Fruit fly (Drosophila melanogaster): ENCODE results near the gene CG5498.

The CG5498 gene

DNA sequence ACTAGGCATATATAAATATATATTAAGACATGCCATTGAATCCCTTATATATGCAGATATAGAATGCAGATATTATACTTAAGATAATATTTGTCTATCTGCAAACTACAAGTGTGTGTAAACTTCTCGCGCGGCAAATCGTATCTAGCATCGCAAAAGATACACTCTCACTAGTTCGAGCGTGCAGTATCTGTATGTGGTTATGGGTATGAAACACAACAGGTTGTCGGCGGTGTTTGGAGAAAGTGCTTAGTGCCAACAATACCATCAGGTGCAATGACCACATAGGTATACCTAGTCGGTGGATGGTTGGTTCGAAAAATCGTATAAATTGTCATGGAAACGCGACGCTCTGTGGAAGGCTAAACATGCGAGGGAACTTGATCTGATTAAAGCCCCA is 20.6 kb upstream of the CG5498 start:
- TF ChIP-seq insv (optimal IDR thresholded peaks at IDR 0.05) (no peak), Sin3A (optimal IDR thresholded peaks at IDR 0.05) (no peak), psq (optimal IDR thresholded peaks at IDR 0.05) (no peak), h (optimal IDR thresholded peaks at IDR 0.05) (no peak), Myc (optimal IDR thresholded peaks at IDR 0.05) (no peak), ttk (optimal IDR thresholded peaks at IDR 0.05) (no peak)

DNA sequence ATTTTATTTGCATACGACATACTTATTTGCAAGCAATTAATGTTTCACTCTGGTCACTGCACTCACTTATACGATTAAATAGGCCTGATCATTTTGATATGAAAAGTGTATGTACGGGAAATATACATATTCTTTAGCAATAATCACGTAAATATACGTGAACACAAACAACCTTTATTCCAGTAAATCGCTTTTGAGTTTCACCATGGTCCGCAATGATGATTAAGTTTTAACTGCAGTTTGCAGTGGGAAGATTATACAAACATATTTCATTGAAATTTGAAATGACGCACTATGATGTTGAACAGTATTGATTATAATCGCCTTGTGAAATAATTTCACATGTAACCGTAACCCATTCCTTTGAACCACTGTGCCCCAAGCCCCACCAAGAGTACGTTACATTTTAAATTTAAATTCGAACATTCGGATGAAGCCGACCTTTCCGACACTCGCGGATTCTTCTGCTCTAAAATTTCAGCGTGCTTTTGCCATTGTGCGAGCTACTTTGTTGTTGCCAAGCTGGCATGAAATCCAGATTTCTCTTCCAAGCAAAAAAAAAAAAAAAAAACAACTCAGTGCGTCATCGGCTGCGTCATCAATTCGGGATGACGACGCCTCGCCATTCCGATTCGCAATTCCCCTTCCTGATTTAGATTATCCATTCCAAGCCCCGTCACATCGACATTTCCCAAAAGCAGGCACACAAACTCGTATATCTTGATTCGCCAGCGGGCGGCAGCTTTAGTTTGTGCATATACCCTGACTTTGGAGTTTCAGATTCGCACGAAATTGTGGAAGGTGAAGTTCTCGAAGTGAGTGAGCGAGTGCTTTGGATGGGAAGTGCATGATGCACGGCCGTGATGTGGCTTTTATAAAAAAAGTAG is 19.8 kb upstream of the CG5498 start:
- TF ChIP-seq psq (optimal IDR thresholded peaks at IDR 0.05) (peak; percentile 45), insv (optimal IDR thresholded peaks at IDR 0.05) (no peak), h (optimal IDR thresholded peaks at IDR 0.05) (no peak)

DNA sequence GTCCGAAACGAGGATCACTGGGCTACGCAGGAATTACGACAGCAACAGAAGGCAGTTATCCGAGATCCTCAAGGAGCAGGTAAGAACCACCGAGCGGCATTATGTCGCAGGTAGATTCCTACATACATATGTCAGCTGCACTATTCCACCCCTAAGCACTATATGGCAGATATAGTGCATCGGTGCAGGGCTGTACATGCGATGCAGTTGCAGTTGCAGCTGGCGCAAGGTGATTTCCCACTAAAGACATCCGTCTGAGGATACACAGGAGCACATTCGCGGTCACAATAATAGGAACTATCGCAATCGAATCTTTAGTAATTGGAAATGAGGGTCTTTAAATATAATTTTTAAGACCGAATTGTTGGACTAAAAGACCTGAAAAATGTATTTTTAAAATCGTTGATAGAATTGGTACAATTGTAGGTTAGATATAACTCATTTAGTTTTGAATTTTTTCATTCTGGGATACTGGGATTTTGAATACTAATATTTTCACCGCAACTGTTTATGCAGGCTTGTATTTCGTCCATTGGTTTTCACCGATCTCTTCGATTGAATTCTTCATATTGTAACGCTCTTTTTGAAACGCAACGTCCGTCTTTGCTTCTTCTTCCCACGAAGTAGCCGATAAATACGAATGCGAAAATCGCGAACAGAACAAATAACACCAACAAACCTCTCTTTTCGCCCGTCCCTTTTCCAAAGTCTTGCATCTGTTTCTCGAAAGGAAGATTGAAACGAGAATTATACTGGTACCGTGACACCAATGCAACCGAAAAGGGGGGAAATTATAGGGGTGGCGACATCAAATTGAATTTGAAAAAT is 19.0 kb upstream of the CG5498 start:
- TF ChIP-seq ttk (optimal IDR thresholded peaks at IDR 0.05) (no peak), psq (optimal IDR thresholded peaks at IDR 0.05) (peak; percentile 83), Myc (optimal IDR thresholded peaks at IDR 0.05) (no peak), h (optimal IDR thresholded peaks at IDR 0.05) (no peak), insv (optimal IDR thresholded peaks at IDR 0.05) (no peak), Sin3A (optimal IDR thresholded peaks at IDR 0.05) (no peak)

DNA sequence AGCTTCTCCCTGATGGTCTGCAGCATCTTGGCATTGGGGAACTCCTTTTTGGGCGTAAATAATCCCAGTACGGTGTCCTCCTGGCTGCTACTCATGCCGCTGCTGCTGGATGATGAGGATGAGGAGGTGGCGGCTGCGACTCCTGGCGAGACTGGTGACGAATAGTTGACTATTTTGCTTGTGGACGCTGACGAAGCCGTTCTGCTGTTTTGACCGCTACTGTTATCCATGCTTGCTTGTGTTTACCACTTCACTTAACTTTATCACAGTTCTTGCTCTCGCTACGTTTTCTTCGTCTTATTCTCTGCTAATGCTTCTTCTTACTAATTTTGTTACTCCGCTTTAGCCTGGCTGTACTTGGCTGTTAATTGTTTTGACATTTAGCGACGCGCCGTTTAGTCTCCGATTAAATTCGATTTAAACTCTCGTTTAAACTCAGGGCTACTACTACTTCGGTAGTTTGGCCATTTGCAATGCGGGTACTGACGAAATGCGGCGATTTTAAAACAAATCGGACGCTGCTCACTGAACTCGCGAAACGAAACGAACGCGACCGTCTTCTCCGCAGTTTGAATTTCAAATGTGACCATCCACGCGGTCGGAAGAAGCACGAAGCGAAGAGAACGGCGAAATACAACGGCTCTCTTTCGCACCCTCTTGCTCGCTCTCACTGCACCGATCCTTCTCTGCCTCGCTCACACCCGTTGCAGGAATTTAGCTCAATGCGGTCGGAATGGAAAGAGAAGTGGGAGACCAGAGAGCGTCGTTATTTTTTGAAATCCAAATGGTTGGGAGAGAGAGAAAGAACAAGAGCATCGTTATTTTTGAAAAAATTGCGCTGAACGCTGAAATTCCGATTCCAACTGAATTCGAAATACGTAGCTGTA is 17.4 kb upstream of the CG5498 start, which contains the start of gene trbl:
trbl (minus strand) TSS at position 584 of the 887 bp plus-strand sequence.
- TF ChIP-seq Myc (optimal IDR thresholded peaks at IDR 0.05) (no peak), ttk (optimal IDR thresholded peaks at IDR 0.05) (no peak), psq (optimal IDR thresholded peaks at IDR 0.05) (peak; percentile 89), insv (optimal IDR thresholded peaks at IDR 0.05) (peak; percentile 92), Sin3A (optimal IDR thresholded peaks at IDR 0.05) (no peak)

DNA sequence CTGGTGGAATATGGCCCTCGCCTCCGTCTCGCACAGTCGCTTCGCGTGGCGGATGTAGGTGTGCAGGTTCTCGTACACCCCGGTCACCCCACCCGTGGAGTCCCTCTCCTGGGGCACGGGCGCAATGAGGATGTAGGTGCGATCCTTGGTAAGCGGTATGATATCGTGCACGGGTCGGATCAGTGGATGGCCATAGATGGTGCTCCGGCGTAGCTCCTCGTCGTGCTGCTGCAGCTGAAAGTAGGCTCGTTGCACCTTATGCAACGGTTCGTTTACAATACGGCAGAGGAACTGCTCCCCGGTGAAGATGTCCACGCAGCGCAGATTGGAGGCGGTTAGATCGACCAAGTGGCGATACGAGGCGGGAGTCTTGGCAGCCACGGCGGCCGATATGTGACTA is 16.6 kb upstream of the CG5498 start:
- TF ChIP-seq insv (optimal IDR thresholded peaks at IDR 0.05) (no peak), h (optimal IDR thresholded peaks at IDR 0.05) (no peak), ttk (optimal IDR thresholded peaks at IDR 0.05) (peak; percentile 98)

DNA sequence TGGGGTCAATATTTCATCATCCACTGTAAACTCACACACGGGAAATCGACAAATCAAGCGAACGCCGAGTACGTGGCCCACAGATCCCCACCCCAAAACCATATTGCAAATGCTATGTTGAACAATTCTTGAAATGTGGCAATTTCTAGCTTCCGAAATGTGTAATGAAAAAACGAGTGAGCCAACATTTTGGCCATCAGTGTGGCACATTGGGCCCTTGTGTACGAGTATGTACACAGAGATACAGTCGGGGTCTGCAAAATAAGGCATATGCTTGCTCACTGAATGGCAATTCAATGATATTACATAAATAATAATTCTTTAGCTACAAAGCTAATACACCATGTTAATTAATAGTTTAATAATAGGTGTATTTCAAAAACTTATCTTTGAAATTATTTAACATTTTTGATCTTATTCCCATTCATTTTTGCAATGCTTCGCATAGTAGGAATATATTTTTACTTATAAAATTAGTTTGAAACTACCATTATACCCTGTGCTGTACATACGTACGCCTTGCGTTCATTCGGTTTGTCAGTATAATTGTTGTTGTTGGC is 15.7 kb upstream of the CG5498 start:
- TF ChIP-seq insv (optimal IDR thresholded peaks at IDR 0.05) (no peak), Sin3A (optimal IDR thresholded peaks at IDR 0.05) (no peak), psq (optimal IDR thresholded peaks at IDR 0.05) (no peak), ttk (optimal IDR thresholded peaks at IDR 0.05) (no peak), h (optimal IDR thresholded peaks at IDR 0.05) (no peak), Myc (optimal IDR thresholded peaks at IDR 0.05) (no peak)

DNA sequence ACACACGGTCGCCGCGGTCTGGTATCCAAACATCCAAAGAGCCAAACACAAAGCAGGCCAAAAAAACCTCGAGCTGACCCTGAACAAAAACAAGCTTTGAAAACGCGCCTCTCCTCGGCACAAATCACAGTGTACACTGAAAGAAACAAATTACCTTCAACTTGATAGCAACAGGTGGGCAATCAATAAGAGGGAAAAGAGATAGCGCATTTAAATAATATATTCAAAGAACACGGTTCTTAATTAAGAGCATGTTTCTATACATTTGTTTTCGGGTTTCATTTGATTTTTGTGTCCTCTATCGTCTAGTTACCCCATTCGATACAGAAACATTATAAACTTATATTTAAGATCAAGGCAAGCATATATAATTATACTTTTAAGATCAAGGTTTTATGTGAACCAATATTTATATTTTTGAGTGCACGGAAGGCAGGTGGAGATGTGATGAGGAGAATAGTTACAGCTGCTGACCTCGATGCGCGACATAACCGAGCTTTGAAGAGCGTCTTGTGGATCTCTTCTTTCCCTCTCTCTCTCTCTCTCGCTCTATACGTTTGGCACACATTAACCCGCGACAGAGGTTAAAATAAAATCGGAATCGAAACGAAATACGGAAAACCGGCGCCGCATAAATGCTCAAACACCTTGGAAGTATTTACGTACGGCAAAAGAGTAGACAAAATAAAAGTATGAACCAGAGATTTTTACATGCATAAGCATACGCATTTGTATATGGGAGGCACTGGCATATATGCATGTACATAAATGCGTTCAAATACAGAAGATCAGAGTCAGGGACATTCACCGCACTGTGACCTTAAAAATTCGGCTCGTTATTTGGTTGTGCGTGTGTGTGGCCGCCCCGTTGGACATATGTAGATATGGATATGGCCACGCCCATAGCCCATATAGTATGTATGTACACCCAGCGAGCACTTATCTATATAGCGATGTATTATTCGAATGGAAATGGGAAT is 14.6 kb upstream of the CG5498 start:
- no peak for TF ChIP-seq Sin3A (optimal IDR thresholded peaks at IDR 0.05)
- TF ChIP-seq Myc (optimal IDR thresholded peaks at IDR 0.05): no peak
- no peak for TF ChIP-seq h (optimal IDR thresholded peaks at IDR 0.05)
- TF ChIP-seq ttk (optimal IDR thresholded peaks at IDR 0.05): no peak
- no peak for TF ChIP-seq insv (optimal IDR thresholded peaks at IDR 0.05)
- TF ChIP-seq psq (optimal IDR thresholded peaks at IDR 0.05): no peak

DNA sequence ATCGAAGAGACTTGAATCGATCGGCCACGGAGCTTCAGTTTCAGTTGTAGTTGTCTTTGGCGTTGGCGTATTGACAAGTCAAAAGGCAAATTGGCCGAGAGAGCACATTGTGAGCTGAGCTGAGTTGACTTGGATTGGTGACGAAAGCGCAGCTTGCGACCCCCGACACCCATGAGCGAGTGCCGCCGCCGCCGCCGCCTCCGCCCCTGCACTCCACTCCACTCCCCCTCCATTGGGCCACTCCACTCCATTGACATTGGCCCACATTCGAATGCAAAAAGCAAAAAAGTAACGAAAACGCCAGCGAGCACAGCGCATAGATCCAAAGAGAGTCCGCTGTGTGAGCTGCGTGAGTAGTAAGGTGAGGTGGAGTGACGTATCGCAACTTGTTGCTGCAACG is 13.9 kb upstream of the CG5498 start:
- TF ChIP-seq psq (optimal IDR thresholded peaks at IDR 0.05) (no peak), insv (optimal IDR thresholded peaks at IDR 0.05) (no peak), h (optimal IDR thresholded peaks at IDR 0.05) (no peak), ttk (optimal IDR thresholded peaks at IDR 0.05) (no peak), Sin3A (optimal IDR thresholded peaks at IDR 0.05) (no peak), Myc (optimal IDR thresholded peaks at IDR 0.05) (no peak)

DNA sequence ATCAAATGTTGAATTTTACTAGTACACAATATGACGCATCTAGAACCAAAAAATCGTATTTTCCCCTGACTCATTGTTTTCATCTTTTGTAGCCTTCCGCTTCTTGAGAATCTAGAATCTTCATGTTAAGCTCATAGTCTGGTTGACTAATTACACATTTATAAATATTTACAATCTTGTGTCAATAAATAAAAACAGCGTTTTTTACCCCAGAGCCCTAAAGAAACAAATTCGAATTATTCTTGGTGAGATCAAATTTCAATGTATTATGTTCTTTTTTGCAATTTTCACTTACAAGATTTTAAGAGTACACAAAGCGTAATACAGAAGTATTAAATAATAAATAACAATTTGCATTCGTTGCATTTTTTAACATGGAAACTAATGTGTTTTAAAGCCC is 12.1 kb upstream of the CG5498 start:
- no peak for TF ChIP-seq psq (optimal IDR thresholded peaks at IDR 0.05)
- no peak for TF ChIP-seq insv (optimal IDR thresholded peaks at IDR 0.05)
- TF ChIP-seq h (optimal IDR thresholded peaks at IDR 0.05): no peak
- no peak for TF ChIP-seq Myc (optimal IDR thresholded peaks at IDR 0.05)
- TF ChIP-seq ttk (optimal IDR thresholded peaks at IDR 0.05): no peak
- no peak for TF ChIP-seq Sin3A (optimal IDR thresholded peaks at IDR 0.05)

DNA sequence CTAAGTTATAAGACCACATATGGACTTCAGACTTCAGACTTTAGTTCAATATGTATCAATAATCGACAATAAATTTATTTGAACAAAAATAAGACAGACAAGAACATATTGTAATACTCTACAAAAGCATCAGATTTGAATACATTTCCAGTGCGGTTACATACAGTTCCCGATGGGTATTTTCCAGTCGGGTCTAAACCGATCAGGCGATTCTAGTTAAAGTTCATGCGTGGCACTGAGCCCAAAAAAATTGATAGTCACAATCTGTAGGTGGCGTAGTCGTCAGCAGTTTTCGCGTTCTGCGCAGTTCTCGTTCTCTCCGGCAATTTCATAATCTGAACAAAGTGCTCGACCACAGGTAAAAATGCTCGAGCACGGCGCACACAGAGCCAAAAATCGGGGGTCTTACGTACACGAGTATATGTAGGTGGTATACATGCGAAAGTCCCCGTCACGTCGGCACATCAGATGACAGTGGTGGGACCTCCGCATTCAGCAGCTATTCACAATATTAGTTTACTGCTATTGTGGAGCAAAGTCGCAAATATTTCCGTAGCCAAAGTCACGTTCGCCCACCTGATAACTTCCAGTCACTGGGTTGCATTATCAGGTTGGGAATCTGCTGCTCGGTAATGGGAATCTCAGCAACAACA is 11.5 kb upstream of the CG5498 start:
- TF ChIP-seq psq (optimal IDR thresholded peaks at IDR 0.05): no peak
- TF ChIP-seq Sin3A (optimal IDR thresholded peaks at IDR 0.05): no peak
- no peak for TF ChIP-seq Myc (optimal IDR thresholded peaks at IDR 0.05)
- TF ChIP-seq h (optimal IDR thresholded peaks at IDR 0.05): no peak

Data from Kc167 (cell line).